Worm (Caenorhabditis elegans): ENCODE measurements around the gene nas-18.
"Not testable (repeated sequence)": the region's sequence is repeated elsewhere in the genome, so short reads cannot be mapped to it uniquely, and the experiment has no call there.

DNA sequence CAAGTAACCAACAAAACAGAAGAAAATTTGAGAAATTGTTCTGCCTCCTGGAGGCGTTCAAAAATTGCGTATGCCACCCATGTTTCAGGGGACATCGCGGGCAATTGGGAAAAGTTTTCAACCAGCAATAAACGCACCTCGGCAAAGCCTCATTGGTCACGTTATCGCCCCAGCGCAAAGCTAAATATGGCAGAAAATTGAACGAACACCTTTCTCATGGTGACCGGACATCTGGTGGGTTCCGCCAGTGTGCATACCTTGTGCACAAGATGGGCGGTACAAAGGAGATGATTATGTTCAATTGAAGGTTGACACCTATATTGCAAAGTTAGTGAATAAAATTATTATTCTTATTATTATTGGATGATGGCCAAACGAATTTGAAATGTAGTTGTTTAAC lies 5.2 kb upstream of the nas-18 start:
- not testable (repeated sequence) for TF ChIP-seq lin-35 (GFP tag; optimal IDR thresholded peaks at IDR 0.05); tlf-1 (GFP tag; optimal IDR thresholded peaks at IDR 0.05); T07F8.4 (tag; optimal IDR thresholded peaks at IDR 0.05); ets-4 (GFP tag; optimal IDR thresholded peaks at IDR 0.05); ama-1 (optimal IDR thresholded peaks at IDR 0.05); ama-1 (GFP tag; optimal IDR thresholded peaks at IDR 0.05); xnd-1 (tag; optimal IDR thresholded peaks at IDR 0.05); unc-130 (GFP tag; optimal IDR thresholded peaks at IDR 0.05); cebp-1 (GFP tag; IDR thresholded peaks at IDR 0.05); cebp-1 (tag; optimal IDR thresholded peaks at IDR 0.05); unc-62 (GFP tag; optimal IDR thresholded peaks at IDR 0.05)
